Worm (Caenorhabditis elegans) whole organism, L3 larva: ENCODE measurements around the gene F55C5.17.

Source experiments
- aly-2 ChIP-seq: fragments of 150-350 bp; optimal IDR thresholded peaks from 2 replicates; lab custom pipeline; 2014; ENCODE audit warnings: missing biosample characterization, missing genetic modification characterization
- ama-1 ChIP-seq: fragments of 150-350 bp; optimal IDR thresholded peaks from 2 replicates; lab custom pipeline; 2018
- ceh-16 ChIP-seq: sonication (generic microtip); optimal IDR thresholded peaks from 2 replicates; lab custom pipeline; 2017; ENCODE audit warnings: missing biosample characterization, missing genetic modification characterization
- ceh-28 ChIP-seq: fragments of 150-350 bp; optimal IDR thresholded peaks from 2 replicates; lab custom pipeline; 2014; ENCODE audit warnings: missing biosample characterization, missing genetic modification reagents, missing genetic modification characterization
- ceh-82 ChIP-seq: fragments of 150-350 bp; optimal IDR thresholded peaks from 2 replicates; lab custom pipeline; 2014; ENCODE audit warnings: missing biosample characterization, missing genetic modification characterization
- ceh-9 ChIP-seq: sonication (generic microtip); optimal IDR thresholded peaks from 2 replicates; lab custom pipeline; 2018; ENCODE audit warnings: missing biosample characterization, missing genetic modification characterization
- daf-12 ChIP-seq: fragments of 150-350 bp; optimal IDR thresholded peaks from 2 replicates; lab custom pipeline; 2014; ENCODE audit warnings: missing biosample characterization, missing genetic modification reagents, missing genetic modification characterization
- elt-1 ChIP-seq: fragments of 150-350 bp; optimal IDR thresholded peaks from 2 replicates; lab custom pipeline; 2014; ENCODE audit warnings: missing biosample characterization, missing genetic modification characterization
- elt-2 ChIP-seq: sonication (generic microtip); optimal IDR thresholded peaks from 2 replicates; lab custom pipeline; 2016; ENCODE audit warnings: missing genetic modification reagents, mild to moderate bottlenecking, missing genetic modification characterization, missing compliant biosample characterization
- elt-3 ChIP-seq, 3 experiments: fragments of 150-350 bp in 1 of 3; sonication (generic microtip) in 2 of 3; optimal IDR thresholded peaks; 2 replicates in 2 of 3; 4 replicates in 1 of 3; lab custom pipeline; 2014 to 2017; ENCODE audit warnings: missing biosample characterization in 3 of 3, missing genetic modification characterization in 3 of 3
- eor-1 ChIP-seq, 2 experiments: fragments of 150-350 bp; optimal IDR thresholded peaks; 2 replicates each; lab custom pipeline; 2014 to 2018; ENCODE audit warnings: missing biosample characterization in 2 of 2, missing genetic modification characterization in 2 of 2
- fkh-10 ChIP-seq: sonication (generic microtip); optimal IDR thresholded peaks from 2 replicates; lab custom pipeline; 2017; ENCODE audit warnings: missing biosample characterization, missing genetic modification reagents, missing genetic modification characterization
- fkh-2 ChIP-seq: fragments of 150-350 bp; optimal IDR thresholded peaks from 2 replicates; lab custom pipeline; 2014; ENCODE audit warnings: missing biosample characterization, missing genetic modification reagents, missing genetic modification characterization
- fos-1 ChIP-seq: fragments of 150-350 bp; optimal IDR thresholded peaks from 2 replicates; lab custom pipeline; 2014; ENCODE audit warnings: missing biosample characterization, missing genetic modification characterization
- lin-15B ChIP-seq: fragments of 150-350 bp; optimal IDR thresholded peaks from 2 replicates; lab custom pipeline; 2014; ENCODE audit warnings: missing biosample characterization, missing genetic modification characterization
- lin-39 ChIP-seq: fragments of 150-350 bp; optimal IDR thresholded peaks from 2 replicates; lab custom pipeline; 2018; ENCODE audit warnings: missing biosample characterization, missing genetic modification reagents, missing genetic modification characterization
- nfya-1 ChIP-seq: sonication (generic microtip); optimal IDR thresholded peaks from 2 replicates; lab custom pipeline; 2017; ENCODE audit warnings: missing genetic modification characterization, mild to moderate bottlenecking, missing compliant biosample characterization, antibody characterized with exemption, moderate library complexity; ENCODE audit not compliant: insufficient read depth
- nhr-11 ChIP-seq: fragments of 150-350 bp; optimal IDR thresholded peaks from 2 replicates; lab custom pipeline; 2014; ENCODE audit warnings: missing biosample characterization, missing genetic modification characterization
- nhr-12 ChIP-seq: fragments of 150-350 bp; optimal IDR thresholded peaks from 2 replicates; lab custom pipeline; 2014; ENCODE audit warnings: missing biosample characterization, missing genetic modification characterization
- nhr-23 ChIP-seq: fragments of 150-350 bp; optimal IDR thresholded peaks from 2 replicates; lab custom pipeline; 2014; ENCODE audit warnings: missing biosample characterization, missing genetic modification reagents, missing genetic modification characterization
- nhr-25 ChIP-seq: sonication (generic microtip); optimal IDR thresholded peaks from 2 replicates; lab custom pipeline; 2017; ENCODE audit warnings: missing biosample characterization, missing genetic modification characterization
- nhr-67 ChIP-seq: fragments of 150-350 bp; optimal IDR thresholded peaks from 2 replicates; lab custom pipeline; 2014; ENCODE audit warnings: missing biosample characterization, missing genetic modification characterization
- nhr-77 ChIP-seq: fragments of 150-350 bp; optimal IDR thresholded peaks from 2 replicates; lab custom pipeline; 2014; ENCODE audit warnings: missing biosample characterization, missing genetic modification characterization
- pha-4 ChIP-seq: fragments of 150-350 bp; optimal IDR thresholded peaks from 2 replicates; lab custom pipeline; 2014; ENCODE audit warnings: missing biosample characterization, missing genetic modification reagents, missing genetic modification characterization
- pqm-1 ChIP-seq: fragments of 150-350 bp; optimal IDR thresholded peaks from 2 replicates; lab custom pipeline; 2017; ENCODE audit warnings: missing biosample characterization, missing genetic modification characterization, inconsistent platforms
- sea-2 ChIP-seq: fragments of 150-350 bp; sonication (generic microtip); optimal IDR thresholded peaks from 4 replicates; lab custom pipeline; 2014; ENCODE audit warnings: missing biosample characterization, missing genetic modification reagents, missing genetic modification characterization
- skn-1 ChIP-seq: fragments of 150-350 bp; optimal IDR thresholded peaks from 2 replicates; lab custom pipeline; 2014; ENCODE audit warnings: missing biosample characterization, missing genetic modification characterization
- tbx-2 ChIP-seq: sonication (generic microtip); optimal IDR thresholded peaks from 2 replicates; lab custom pipeline; 2016; ENCODE audit warnings: mild to moderate bottlenecking, missing genetic modification characterization, missing compliant biosample characterization
- unc-39 ChIP-seq: sonication (generic microtip); optimal IDR thresholded peaks from 4 replicates; lab custom pipeline; 2017; ENCODE audit warnings: missing biosample characterization, missing genetic modification characterization
- zag-1 ChIP-seq: fragments of 150-350 bp; optimal IDR thresholded peaks from 2 replicates; lab custom pipeline; 2014; ENCODE audit warnings: missing biosample characterization, missing genetic modification characterization

F55C5.17 gene

DNA sequence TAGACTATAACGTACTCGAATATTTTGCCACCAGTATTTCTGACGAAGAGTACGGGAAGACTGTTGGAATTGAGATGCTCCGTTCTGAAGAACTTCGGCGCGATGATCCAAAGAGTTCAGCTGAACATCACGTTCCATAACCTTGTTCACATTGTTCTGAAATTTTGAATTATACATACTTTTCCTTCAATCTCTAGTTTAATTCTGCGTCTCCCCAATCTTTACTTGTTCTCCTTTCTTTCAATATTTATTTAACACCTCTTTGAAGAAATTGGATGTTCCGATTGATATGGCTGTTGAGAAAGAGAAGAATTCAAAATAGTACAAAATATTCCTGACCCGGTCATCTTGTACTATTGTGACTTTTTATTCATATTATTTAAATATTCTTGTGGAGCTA lies 42.5 kb downstream of the F55C5.17 start, which contains the start of gene F23H12.3:
Gene F23H12.3, plus strand, starts transcription at position 301 of the 400 bp plus-strand sequence.
- TF ChIP-seq pha-4 (tag; lab: Kevin White, UChicago) (peak; percentile 32), ceh-28 (tag; lab: Kevin White, UChicago) (no peak)

DNA sequence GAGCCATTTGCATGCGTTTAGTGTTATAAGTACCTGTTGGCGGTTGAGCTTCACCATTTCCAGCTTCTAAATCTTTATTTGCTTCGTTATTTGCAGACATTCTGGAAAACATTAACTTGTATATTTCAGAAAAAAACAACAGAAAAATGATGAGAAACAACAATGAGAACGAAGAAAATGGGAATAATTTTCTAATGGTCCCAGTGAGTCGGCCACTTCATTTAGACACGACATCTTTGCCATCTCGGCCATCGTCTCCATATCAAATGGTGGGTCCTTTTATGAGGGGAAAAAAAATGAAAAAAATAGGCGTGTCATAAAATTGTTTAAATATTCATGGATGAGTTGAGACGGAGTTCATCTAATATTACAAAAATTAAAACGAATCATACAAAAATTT lies 43.5 kb downstream of the F55C5.17 start, which contains the start of gene snb-2:
Gene snb-2, minus strand, starts transcription at position 101 of the 400 bp plus-strand sequence.
- TF ChIP-seq aly-2 (tag; lab: Kevin White, UChicago) (no peak), tbx-2 (tag; lab: Kevin White, UChicago) (no peak), fkh-2 (tag; lab: Kevin White, UChicago) (no peak), nhr-77 (tag; lab: Kevin White, UChicago) (no peak), nhr-12 (tag; lab: Kevin White, UChicago) (no peak), lin-15B (no peak), ceh-82 (tag; lab: Kevin White, UChicago) (no peak), fkh-10 (GFP tag; lab: Kevin White, UChicago) (no peak), fos-1 (tag; lab: Kevin White, UChicago) (no peak), daf-12 (tag; lab: Kevin White, UChicago) (no peak), nhr-11 (tag; lab: Kevin White, UChicago) (no peak), pha-4 (tag; lab: Kevin White, UChicago) (no peak), ceh-9 (tag; lab: Kevin White, UChicago) (no peak), unc-39 (tag; lab: Kevin White, UChicago) (no peak), ama-1 (lab: Kevin White, UChicago) (no peak), eor-1 (tag; optimal IDR thresholded peaks at IDR 0.05; lab: Kevin White, UChicago) (no peak), ceh-16 (tag; lab: Kevin White, UChicago) (no peak), zag-1 (tag; lab: Kevin White, UChicago) (no peak), skn-1 (no peak), nhr-67 (tag; lab: Kevin White, UChicago) (no peak)

DNA sequence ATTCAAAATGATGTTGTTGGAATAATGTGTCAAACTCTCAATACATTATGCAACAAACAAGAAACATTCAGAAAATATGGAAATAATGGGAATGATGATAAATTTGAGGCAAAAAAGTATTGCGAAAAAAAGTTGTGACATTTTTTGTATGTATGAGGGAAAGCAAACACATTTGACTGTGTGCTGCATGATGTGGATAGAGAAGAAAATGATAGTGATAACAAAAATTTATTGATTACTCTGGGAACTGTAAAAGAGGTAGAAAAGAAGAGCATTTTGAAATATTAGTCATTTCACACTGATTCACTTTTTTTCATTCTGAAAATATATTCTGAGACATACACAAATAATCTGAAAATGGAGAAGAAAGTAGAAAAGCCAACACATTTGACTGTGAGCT lies 45.5 kb downstream of the F55C5.17 start:
- peak; percentile 49 for TF ChIP-seq elt-2 (tag; lab: Kevin White, UChicago)
- TF ChIP-seq pqm-1 (tag; lab: Kevin White, UChicago) = no peak
- TF ChIP-seq pha-4 (tag; lab: Kevin White, UChicago) = peak; percentile 13
- no peak for TF ChIP-seq ceh-16 (tag; lab: Kevin White, UChicago)
- peak; percentile 5 for TF ChIP-seq ceh-28 (tag; lab: Kevin White, UChicago)

DNA sequence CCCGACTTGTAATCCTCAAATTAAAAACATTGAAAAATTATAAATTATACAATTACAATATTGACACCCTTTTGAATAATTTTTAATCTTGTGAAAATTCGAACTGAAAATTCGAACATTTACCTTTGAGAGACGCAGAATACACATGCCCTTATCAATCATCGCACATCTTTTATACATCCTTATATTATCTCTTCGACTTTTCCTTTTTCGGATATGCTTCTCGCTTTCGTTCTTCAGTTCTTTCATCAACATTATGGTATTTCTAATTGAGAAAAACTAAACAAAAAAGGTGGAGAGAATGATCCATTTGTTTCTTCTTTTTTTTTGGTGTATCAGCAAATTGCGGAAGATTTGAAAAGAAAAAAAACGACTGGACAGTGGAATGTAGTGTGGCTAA lies 47.0 kb downstream of the F55C5.17 start:
- TF ChIP-seq sea-2 (no peak), nhr-23 (tag; lab: Kevin White, UChicago) (peak; percentile 19), nfya-1 (tag; lab: Kevin White, UChicago) (no peak)

DNA sequence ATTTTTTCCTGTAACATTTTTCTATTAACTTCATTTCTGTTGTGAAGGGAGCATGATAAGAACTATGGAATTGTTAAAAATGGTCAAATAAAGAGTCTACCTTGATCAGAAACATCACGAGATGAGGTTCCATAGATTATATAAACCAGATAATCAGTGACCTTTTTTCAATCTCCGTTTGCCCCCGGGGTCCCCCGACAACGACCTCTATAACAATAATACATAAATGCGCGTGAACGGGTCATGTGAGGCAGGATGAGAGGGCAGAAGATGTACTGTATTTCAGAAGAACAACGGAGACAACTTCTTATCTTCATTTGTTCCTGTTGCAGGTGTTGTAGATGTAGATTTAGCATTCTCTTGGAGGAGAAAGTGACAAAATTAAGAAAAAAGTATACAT lies 49.5 kb downstream of the F55C5.17 start:
- TF ChIP-seq nhr-11 (tag; lab: Kevin White, UChicago) (no peak), elt-3 (tag; optimal IDR thresholded peaks at IDR 0.05; lab: Kevin White, UChicago) (no peak), lin-39 (no peak), nhr-25 (tag; lab: Kevin White, UChicago) (peak; percentile 27), elt-1 (tag; lab: Kevin White, UChicago) (peak; percentile 78)
